Fruit fly (Drosophila melanogaster) Kc167 (cell line): ENCODE results near the gene C901.

Source experiments
- Myc ChIP-seq: fragments of >200 bp; optimal IDR thresholded peaks from 2 replicates; lab custom pipeline; 2017; ENCODE audit warnings: missing external identifiers
- Sin3A ChIP-seq: fragments of >200 bp; optimal IDR thresholded peaks from 2 replicates; lab custom pipeline; 2018; ENCODE audit warnings: missing external identifiers
- h ChIP-seq: fragments of >200 bp; optimal IDR thresholded peaks from 3 replicates; lab custom pipeline; 2018; ENCODE audit warnings: missing external identifiers
- insv ChIP-seq: fragments of >200 bp; optimal IDR thresholded peaks from 3 replicates; lab custom pipeline; 2018; ENCODE audit warnings: missing external identifiers
- psq ChIP-seq: fragments of >200 bp; optimal IDR thresholded peaks from 2 replicates; lab custom pipeline; 2017; ENCODE audit warnings: missing external identifiers
- ttk ChIP-seq: sonication (Bioruptor generic); optimal IDR thresholded peaks from 2 replicates; lab custom pipeline; 2017; ENCODE audit warnings: missing external identifiers

The C901 gene

dm6 chrX:10927110-10927509 is 39.8 kb downstream of the C901 start, which contains the start of gene CG2145:
TSS of gene CG2145 (plus strand) at chrX:10927399.
- TF ChIP-seq Sin3A (no peak), insv (lab: Kevin White, UChicago) (no peak), h (lab: Kevin White, UChicago) (no peak), psq (no peak), Myc (lab: Kevin White, UChicago) (no peak), ttk (lab: Kevin White, UChicago) (no peak)

- TF ChIP-seq h (lab: Kevin White, UChicago), result no peak
- no peak for TF ChIP-seq insv (lab: Kevin White, UChicago)
- TF ChIP-seq psq, result no peak
- TF ChIP-seq Myc (lab: Kevin White, UChicago), result no peak
- TF ChIP-seq Sin3A, result no peak
- no peak for TF ChIP-seq ttk (lab: Kevin White, UChicago)
Observed at dm6 chrX:10926245-10926644, 40.7 kb downstream of the C901 start.

DNA sequence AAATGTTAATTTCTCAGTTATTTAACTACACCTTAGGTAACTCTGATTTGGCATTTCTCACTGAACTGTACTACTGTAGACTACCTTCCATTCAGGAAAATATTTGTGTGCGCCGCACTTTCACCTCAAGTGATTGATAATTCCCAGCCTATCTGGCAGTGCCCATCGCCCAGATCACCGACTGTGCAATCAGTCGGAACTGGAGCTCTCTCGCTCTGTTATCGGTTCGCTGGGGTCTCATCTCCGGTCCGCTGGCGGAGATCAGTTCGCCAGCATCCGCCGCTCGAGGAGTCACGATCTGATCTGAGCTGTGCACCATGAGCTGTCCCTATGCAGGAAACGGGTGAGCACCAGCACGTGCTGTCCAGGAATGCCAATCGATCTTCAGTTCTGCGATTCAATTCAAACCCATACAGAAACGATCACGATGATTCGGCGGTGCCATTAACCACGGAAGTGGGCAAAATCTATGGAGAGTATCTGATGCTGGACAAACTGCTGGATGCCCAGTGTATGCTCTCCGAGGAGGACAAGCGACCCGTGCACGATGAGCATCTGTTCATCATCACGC is 43.1 kb downstream of the C901 start, which contains the start of gene v:
v (plus strand) TSS at position 262 of the 571 bp plus-strand sequence.
- TF ChIP-seq Sin3A (no peak), h (lab: Kevin White, UChicago) (no peak), ttk (lab: Kevin White, UChicago) (no peak)

- TF ChIP-seq h (lab: Kevin White, UChicago) (no peak), ttk (lab: Kevin White, UChicago) (no peak), Sin3A (no peak), psq (no peak), insv (lab: Kevin White, UChicago) (no peak), Myc (lab: Kevin White, UChicago) (no peak)
Observed at dm6 chrX:10922178-10922577, 44.8 kb downstream of the C901 start.

DNA sequence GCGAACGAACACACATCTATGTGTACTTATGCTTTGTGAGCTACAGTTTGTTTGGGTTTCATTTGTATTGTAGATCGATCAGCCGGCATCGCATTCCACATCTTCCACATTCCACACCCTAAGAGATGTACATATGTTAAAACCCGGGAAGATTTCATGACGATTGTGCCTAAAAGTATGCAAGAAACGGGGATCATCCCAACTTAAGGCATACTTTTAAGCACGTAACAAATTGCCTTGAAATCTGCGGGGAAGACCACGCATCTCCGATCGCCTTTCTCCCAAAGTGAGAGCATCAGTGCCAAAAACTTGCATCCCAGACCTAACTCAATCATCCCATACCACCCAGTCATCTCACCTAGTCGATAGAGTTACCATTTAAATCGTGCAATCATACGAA is 45.3 kb downstream of the C901 start:
- TF ChIP-seq psq, result no peak
- TF ChIP-seq insv (lab: Kevin White, UChicago), result no peak
- no peak for TF ChIP-seq ttk (lab: Kevin White, UChicago)
- no peak for TF ChIP-seq Myc (lab: Kevin White, UChicago)
- no peak for TF ChIP-seq h (lab: Kevin White, UChicago)
- TF ChIP-seq Sin3A, result no peak
